Worm (Caenorhabditis elegans) whole organism, young adult: ENCODE measurements around the gene Y60A3A.8.

Experiments
- B0035.1 ChIP-seq: sonication (generic microtip); optimal IDR thresholded peaks from 2 replicates; lab custom pipeline; 2016; ENCODE audit warnings: missing genetic modification characterization, mild to moderate bottlenecking, missing compliant biosample characterization, missing genotype, missing genetic modification reagents
- D2030.7 ChIP-seq: fragments of 200-800 bp; sonication (Bioruptor generic); IDR thresholded peaks from 2 replicates; pipeline ENCODE4 v1.3.6; 2022; ENCODE audit warnings: missing genetic modification reagents, missing genetic modification characterization, missing compliant biosample characterization
- ama-1 ChIP-seq, 3 experiments: fragments of 150-350 bp in 1 of 3; sonication (generic microtip) in 2 of 3; optimal IDR thresholded peaks; 2 replicates each; lab custom pipeline; 2014 to 2018; ENCODE audit warnings: missing biosample characterization in 2 of 3, missing genetic modification characterization in 2 of 3, missing genetic modification reagents in 2 of 3
- ceh-58 ChIP-seq: fragments of 200-800 bp; sonication (Bioruptor generic); IDR thresholded peaks from 2 replicates; pipeline ENCODE4 v1.3.6; 2022; ENCODE audit warnings: missing genetic modification characterization, missing compliant biosample characterization
- ekl-4 ChIP-seq: fragments of 200-800 bp; sonication (Bioruptor generic); IDR thresholded peaks from 2 replicates; pipeline ENCODE4 v1.3.6; 2022; ENCODE audit warnings: missing genetic modification reagents, missing genetic modification characterization, missing compliant biosample characterization
- hlh-12 ChIP-seq: sonication (generic microtip); optimal IDR thresholded peaks from 2 replicates; lab custom pipeline; 2016; ENCODE audit warnings: missing genetic modification characterization, missing compliant biosample characterization
- nfya-1 ChIP-seq: sonication (generic microtip); optimal IDR thresholded peaks from 2 replicates; lab custom pipeline; 2017; ENCODE audit warnings: antibody characterized with exemption, missing compliant biosample characterization, missing genetic modification characterization, borderline replicate concordance; ENCODE audit not compliant: insufficient read depth
- tbp1 ChIP-seq: fragments of 200-800 bp; sonication (Bioruptor generic); optimal IDR thresholded peaks from 2 replicates; lab custom pipeline; 2018; ENCODE audit warnings: mild to moderate bottlenecking, missing genetic modification characterization, missing compliant biosample characterization

ce11 chrV:19907365-19907764, 42.4 kb upstream of the Y60A3A.8 start, which contains the start of gene fars-2:
- TF ChIP-seq ama-1 (optimal IDR thresholded peaks at IDR 0.05; lab: Kevin White, UChicago) = no peak
- no peak for TF ChIP-seq ama-1 (GFP tag; optimal IDR thresholded peaks at IDR 0.05; lab: Kevin White, UChicago)
- no peak for TF ChIP-seq ceh-58 (GFP tag; lab: Robert Waterston, UW)
- TF ChIP-seq nfya-1 (tag; lab: Kevin White, UChicago) = no peak
- TF ChIP-seq tbp1 (GFP tag; lab: Kevin White, UChicago) = no peak
- TF ChIP-seq B0035.1 = no peak
- TF ChIP-seq hlh-12 = no peak
- TF ChIP-seq ekl-4 = no peak
- no peak for TF ChIP-seq D2030.7
